Fruit fly (Drosophila melanogaster) whole organism, embryonic: ENCODE data around the gene CG33203.
A peak's percentile ranks its signal among the peaks of the same experiment; 100 is the strongest.

Experiments used
- BtbVII ChIP-seq: fragments of 200-800 bp; sonication (Bioruptor generic); optimal IDR thresholded peaks from 3 replicates; lab custom pipeline; 2017; ENCODE audit warnings: missing biosample characterization, mild to moderate bottlenecking, missing genetic modification characterization
- CG1024 ChIP-seq: fragments of 200-800 bp; sonication (Bioruptor generic); IDR thresholded peaks from 2 replicates; pipeline ENCODE4 v1.3.6; 2022; ENCODE audit warnings: missing biosample characterization, missing genetic modification characterization
- CG10565 ChIP-seq: fragments of 200-800 bp; sonication (Bioruptor generic); optimal IDR thresholded peaks from 3 replicates; lab custom pipeline; 2016; ENCODE audit warnings: missing biosample characterization, mild to moderate bottlenecking, missing genetic modification characterization
- CG10654 ChIP-seq: fragments of 200-800 bp; sonication (Bioruptor generic); optimal IDR thresholded peaks from 2 replicates; lab custom pipeline; 2016; ENCODE audit warnings: missing biosample characterization, missing genetic modification characterization
- CG11085 ChIP-seq: fragments of 200-800 bp; sonication (Bioruptor generic); IDR thresholded peaks from 2 replicates; pipeline ENCODE4 v1.3.6; 2022; ENCODE audit warnings: missing biosample characterization, missing genetic modification characterization
- CG11398 ChIP-seq: fragments of 200-800 bp; sonication (Bioruptor generic); optimal IDR thresholded peaks from 2 replicates; lab custom pipeline; 2016; ENCODE audit warnings: missing biosample characterization, missing genetic modification characterization
- CG11695 ChIP-seq: fragments of 200-800 bp; sonication (Bioruptor generic); IDR thresholded peaks from 3 replicates; pipeline ENCODE4 v1.3.6; 2022; ENCODE audit warnings: missing biosample characterization, missing genetic modification characterization
- CG11723 ChIP-seq: fragments of 200-800 bp; sonication (Bioruptor generic); optimal IDR thresholded peaks from 2 replicates; lab custom pipeline; 2017; ENCODE audit warnings: missing biosample characterization, mild to moderate bottlenecking, missing genetic modification characterization
- CG13123 ChIP-seq: fragments of 200-800 bp; sonication (Bioruptor generic); optimal IDR thresholded peaks from 2 replicates; lab custom pipeline; 2016; ENCODE audit warnings: missing biosample characterization, missing genetic modification characterization
- CG14667 ChIP-seq: fragments of 200-800 bp; sonication (Bioruptor generic); IDR thresholded peaks from 2 replicates; pipeline ENCODE4 v1.3.6; 2022; ENCODE audit warnings: missing biosample characterization, missing genetic modification characterization
- CG15269 ChIP-seq: fragments of 200-800 bp; sonication (Bioruptor generic); optimal IDR thresholded peaks from 2 replicates; lab custom pipeline; 2018; ENCODE audit warnings: missing biosample characterization, mild to moderate bottlenecking, missing genetic modification characterization, moderate library complexity
- CG15514 ChIP-seq: fragments of 200-800 bp; sonication (Bioruptor generic); optimal IDR thresholded peaks from 3 replicates; lab custom pipeline; 2017; ENCODE audit warnings: missing biosample characterization, missing genetic modification characterization, mild to moderate bottlenecking, moderate library complexity, missing genetic modification reagents
- CG16815 ChIP-seq: fragments of 200-800 bp; sonication (Bioruptor generic); optimal IDR thresholded peaks from 3 replicates; lab custom pipeline; 2017; ENCODE audit warnings: missing biosample characterization, mild to moderate bottlenecking, missing genetic modification characterization
- CG18619 ChIP-seq: fragments of 200-800 bp; sonication (Bioruptor generic); optimal IDR thresholded peaks from 3 replicates; lab custom pipeline; 2017; ENCODE audit warnings: missing biosample characterization, mild to moderate bottlenecking, missing genetic modification characterization
- CG32772 ChIP-seq: fragments of 200-800 bp; sonication (Bioruptor generic); IDR thresholded peaks from 2 replicates; pipeline ENCODE4 v1.3.6; 2022; ENCODE audit warnings: missing biosample characterization, missing genetic modification characterization
- CG3281 ChIP-seq: fragments of 200-800 bp; sonication (Bioruptor generic); optimal IDR thresholded peaks from 3 replicates; lab custom pipeline; 2017; ENCODE audit warnings: missing biosample characterization, mild to moderate bottlenecking, missing genetic modification characterization
- CG42726 ChIP-seq: fragments of 200-800 bp; sonication (Bioruptor generic); IDR thresholded peaks from 2 replicates; pipeline ENCODE4 v1.3.6; 2022; ENCODE audit warnings: missing biosample characterization, missing genetic modification characterization; ENCODE audit not compliant: partially characterized antibody
- CG4424 ChIP-seq: fragments of 200-800 bp; sonication (Bioruptor generic); optimal IDR thresholded peaks from 3 replicates; lab custom pipeline; 2016; ENCODE audit warnings: missing biosample characterization, missing genetic modification characterization
- CG4730 ChIP-seq: fragments of 200-800 bp; sonication (Bioruptor generic); IDR thresholded peaks from 2 replicates; pipeline ENCODE4 v1.3.6; 2022; ENCODE audit warnings: missing biosample characterization, missing genetic modification characterization
- CG4820 ChIP-seq: fragments of 200-800 bp; sonication (Bioruptor generic); optimal IDR thresholded peaks from 3 replicates; lab custom pipeline; 2016; ENCODE audit warnings: missing biosample characterization, missing genetic modification characterization
- CG6689 ChIP-seq: fragments of 200-800 bp; sonication (Bioruptor generic); IDR thresholded peaks from 2 replicates; pipeline ENCODE4 v1.3.6; 2022; ENCODE audit warnings: missing biosample characterization, missing genetic modification characterization
- CG7372 ChIP-seq: fragments of 200-800 bp; sonication (Bioruptor generic); IDR thresholded peaks from 2 replicates; pipeline ENCODE4 v1.3.6; 2022; ENCODE audit warnings: missing biosample characterization, missing genetic modification characterization
- CG8281 ChIP-seq: fragments of 200-800 bp; sonication (Bioruptor generic); optimal IDR thresholded peaks from 2 replicates; lab custom pipeline; 2018; ENCODE audit warnings: missing biosample characterization, mild to moderate bottlenecking, missing genetic modification characterization, moderate library complexity
- CG8290 ChIP-seq, 3 experiments: fragments of 200-800 bp; sonication (Bioruptor generic); optimal IDR thresholded peaks; 2 replicates each; lab custom pipeline; 2016 to 2019; ENCODE audit warnings: missing biosample characterization in 3 of 3, missing genetic modification characterization in 3 of 3, mild to moderate bottlenecking in 2 of 3, moderate library complexity in 1 of 3
- CG8388 ChIP-seq: fragments of 200-800 bp; sonication (Bioruptor generic); optimal IDR thresholded peaks from 2 replicates; lab custom pipeline; 2019; ENCODE audit warnings: missing biosample characterization, mild to moderate bottlenecking, missing genetic modification characterization, moderate library complexity
- CG9817 ChIP-seq: fragments of 200-800 bp; sonication (Bioruptor generic); optimal IDR thresholded peaks from 2 replicates; lab custom pipeline; 2018; ENCODE audit warnings: missing biosample characterization, mild to moderate bottlenecking, missing genetic modification characterization, moderate library complexity
- D ChIP-seq, 2 experiments: fragments of 200-800 bp in 1 of 2; fragments of >200 bp in 1 of 2; sonication (Bioruptor generic) in 1 of 2; optimal IDR thresholded peaks; 2 replicates in 1 of 2; 3 replicates in 1 of 2; lab custom pipeline; 2017; ENCODE audit warnings: mild to moderate bottlenecking in 1 of 2, missing biosample characterization in 1 of 2, missing genetic modification characterization in 1 of 2, missing genetic modification reagents in 1 of 2
- E2f1 ChIP-seq: fragments of 200-800 bp; sonication (Bioruptor generic); IDR thresholded peaks from 2 replicates; pipeline ENCODE4 v1.3.6; 2022; ENCODE audit warnings: missing biosample characterization, missing genetic modification characterization
- ERR ChIP-seq: fragments of 200-800 bp; sonication (Bioruptor generic); optimal IDR thresholded peaks from 2 replicates; lab custom pipeline; 2016; ENCODE audit warnings: missing biosample characterization, missing genetic modification characterization
- Ets97D ChIP-seq: fragments of 200-800 bp; sonication (Bioruptor generic); optimal IDR thresholded peaks from 3 replicates; lab custom pipeline; 2016; ENCODE audit warnings: missing biosample characterization, missing genetic modification characterization
- Fer2 ChIP-seq: fragments of 200-800 bp; sonication (Bioruptor generic); optimal IDR thresholded peaks from 2 replicates; lab custom pipeline; 2018; ENCODE audit warnings: missing biosample characterization, mild to moderate bottlenecking, missing genetic modification characterization, moderate library complexity
- HHEX ChIP-seq: fragments of 200-800 bp; sonication (Bioruptor generic); optimal IDR thresholded peaks from 3 replicates; lab custom pipeline; 2017; ENCODE audit warnings: missing biosample characterization, mild to moderate bottlenecking, missing genetic modification characterization, missing genetic modification reagents
- Jarid2 ChIP-seq: fragments of 200-800 bp; sonication (Bioruptor generic); optimal IDR thresholded peaks from 3 replicates; lab custom pipeline; 2017; ENCODE audit warnings: mild to moderate bottlenecking, missing biosample characterization, missing genetic modification reagents, missing genetic modification characterization
- Max ChIP-seq: fragments of 200-800 bp; sonication (Bioruptor generic); optimal IDR thresholded peaks from 2 replicates; lab custom pipeline; 2016; ENCODE audit warnings: missing biosample characterization, mild to moderate bottlenecking, missing genetic modification characterization
- Med ChIP-seq: fragments of 200-800 bp; sonication (Bioruptor generic); peaks from one replicate; lab custom pipeline; 2016; ENCODE audit warnings: missing biosample characterization, missing genetic modification characterization, mild to moderate bottlenecking, inconsistent platforms, moderate library complexity
- Optix ChIP-seq: fragments of 200-800 bp; sonication (Bioruptor generic); IDR thresholded peaks from 3 replicates; pipeline ENCODE4 v1.3.6; 2022; ENCODE audit warnings: missing biosample characterization, missing genetic modification characterization
- Six4 ChIP-seq: fragments of 200-800 bp; sonication (Bioruptor generic); optimal IDR thresholded peaks from 2 replicates; lab custom pipeline; 2016; ENCODE audit warnings: missing biosample characterization, missing genetic modification characterization
- Sry-δ ChIP-seq: fragments of 200-800 bp; sonication (Bioruptor generic); optimal IDR thresholded peaks from 2 replicates; lab custom pipeline; 2016; ENCODE audit warnings: missing biosample characterization, missing genetic modification characterization
- Xrp1 ChIP-seq: fragments of 200-800 bp; sonication (Bioruptor generic); IDR thresholded peaks from 2 replicates; pipeline ENCODE4 v1.3.6; 2022; ENCODE audit warnings: missing biosample characterization, missing genetic modification characterization
- aop ChIP-seq: fragments of 200-800 bp; sonication (Bioruptor generic); IDR thresholded peaks from 2 replicates; pipeline ENCODE4 v1.3.6; 2022; ENCODE audit warnings: missing biosample characterization, missing genetic modification characterization
- ap ChIP-seq: fragments of 200-800 bp; sonication (Bioruptor generic); IDR thresholded peaks from 2 replicates; pipeline ENCODE4 v1.3.6; 2022; ENCODE audit warnings: missing biosample characterization, missing genetic modification characterization
- bowl ChIP-seq: fragments of 200-800 bp; sonication (Bioruptor generic); IDR thresholded peaks from 2 replicates; pipeline ENCODE4 v1.3.6; 2022; ENCODE audit warnings: missing biosample characterization, missing genetic modification characterization
- exex ChIP-seq: fragments of 200-800 bp; sonication (Bioruptor generic); optimal IDR thresholded peaks from 4 replicates; lab custom pipeline; 2018; ENCODE audit warnings: missing biosample characterization, mild to moderate bottlenecking, missing genetic modification characterization, moderate library complexity
- gsb-n ChIP-seq: fragments of 200-800 bp; sonication (Bioruptor generic); optimal IDR thresholded peaks from 3 replicates; lab custom pipeline; 2018; ENCODE audit warnings: missing biosample characterization, mild to moderate bottlenecking, missing genetic modification characterization
- p53 ChIP-seq: fragments of 200-800 bp; sonication (Bioruptor generic); optimal IDR thresholded peaks from 2 replicates; lab custom pipeline; 2016; ENCODE audit warnings: missing biosample characterization, missing genetic modification characterization
- peb ChIP-seq: fragments of 200-800 bp; sonication (Bioruptor generic); IDR thresholded peaks from 2 replicates; pipeline ENCODE4 v1.3.6; 2022; ENCODE audit warnings: missing biosample characterization, missing genetic modification characterization
- repo ChIP-seq: fragments of 200-800 bp; sonication (Bioruptor generic); optimal IDR thresholded peaks from 2 replicates; lab custom pipeline; 2016; ENCODE audit warnings: missing biosample characterization, missing genetic modification characterization
- rib ChIP-seq: fragments of 200-800 bp; sonication (Bioruptor generic); IDR thresholded peaks from 2 replicates; pipeline ENCODE4 v1.3.6; 2022; ENCODE audit warnings: missing biosample characterization, missing genetic modification characterization
- sima ChIP-seq: fragments of 200-800 bp; sonication (Bioruptor generic); optimal IDR thresholded peaks from 2 replicates; lab custom pipeline; 2016; ENCODE audit warnings: missing biosample characterization, missing genetic modification characterization
- vvl ChIP-seq: fragments of 200-800 bp; sonication (Bioruptor generic); IDR thresholded peaks from 2 replicates; pipeline ENCODE4 v1.3.6; 2022; ENCODE audit warnings: missing biosample characterization, missing genetic modification characterization

CG33203 gene

DNA sequence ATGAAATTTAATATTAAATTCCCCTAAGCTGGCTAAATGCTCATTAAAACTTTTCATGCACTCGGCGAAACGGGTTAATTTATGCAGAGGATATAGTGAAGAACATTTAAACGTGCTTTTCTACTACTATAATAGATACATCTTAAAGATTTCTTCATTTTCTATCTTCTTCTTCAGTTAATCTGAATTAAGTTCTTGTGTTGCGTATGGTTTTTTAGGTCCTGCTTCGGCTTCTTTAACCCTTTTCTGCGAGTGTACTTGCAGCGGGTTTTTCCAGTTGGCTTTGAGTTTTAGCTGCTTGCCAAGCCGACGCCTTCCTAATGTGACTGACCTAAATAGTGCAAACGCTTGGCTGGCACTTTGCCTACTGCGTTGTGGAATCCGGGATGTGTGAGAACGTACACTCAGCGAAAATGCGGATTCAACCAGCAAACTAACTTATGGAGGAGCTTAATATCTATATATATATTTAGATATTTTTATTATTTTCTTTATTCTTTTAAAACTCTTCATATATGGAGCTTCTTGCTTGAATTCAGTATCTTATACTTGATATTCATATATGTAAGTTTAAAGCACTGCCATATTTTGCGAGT, 36.7 kb downstream of the CG33203 start (continued):
- TF ChIP-seq p53 (GFP tag; lab: Kevin White, UChicago): no peak
- no peak for TF ChIP-seq aop
- no peak for TF ChIP-seq D (optimal IDR thresholded peaks at IDR 0.05; lab: Kevin White, UChicago)
- TF ChIP-seq D (GFP tag; optimal IDR thresholded peaks at IDR 0.05; lab: Kevin White, UChicago): no peak
- peak; percentile 20; the same call in 1 of the 2 replicates for TF ChIP-seq Xrp1 (GFP tag; lab: Robert Waterston, UW)
- TF ChIP-seq Optix (GFP tag; lab: Robert Waterston, UW): no peak
- TF ChIP-seq BtbVII (GFP tag; lab: Kevin White, UChicago): no peak
- TF ChIP-seq CG11398: no peak
- no peak for TF ChIP-seq Ets97D (GFP tag; lab: Kevin White, UChicago)
- peak; percentile 15; the same call in 1 of the 2 replicates for TF ChIP-seq vvl
- no peak for TF ChIP-seq CG15269
- no peak for TF ChIP-seq CG18619 (GFP tag; lab: Kevin White, UChicago)
- TF ChIP-seq repo (GFP tag; lab: Kevin White, UChicago): no peak
- TF ChIP-seq ap (GFP tag; lab: Robert Waterston, UW): no peak
- no peak for TF ChIP-seq CG13123 (GFP tag; lab: Kevin White, UChicago)
- no peak for TF ChIP-seq gsb-n (tag; lab: Kevin White, UChicago)
- no peak for TF ChIP-seq CG11723 (GFP tag; lab: Kevin White, UChicago)
- no peak for TF ChIP-seq CG11695
- no peak for TF ChIP-seq bowl
- TF ChIP-seq CG16815 (GFP tag; lab: Kevin White, UChicago): no peak
- TF ChIP-seq CG15514 (GFP tag; lab: Kevin White, UChicago): no peak
- no peak for TF ChIP-seq CG3281 (GFP tag; lab: Kevin White, UChicago)
- no peak for TF ChIP-seq CG4730 (GFP tag; lab: Robert Waterston, UW)
- TF ChIP-seq CG10565: no peak
- TF ChIP-seq CG6689: 0 out of 2 replicates have a peak, but pooled peaks have one; percentile 17
- TF ChIP-seq CG14667 (GFP tag; lab: Robert Waterston, UW): no peak
- TF ChIP-seq Fer2 (tag; lab: Kevin White, UChicago): no peak
- no peak for TF ChIP-seq HHEX (GFP tag; lab: Kevin White, UChicago)
- TF ChIP-seq rib (GFP tag; lab: Robert Waterston, UW): no peak
- no peak for TF ChIP-seq CG1024 (GFP tag; lab: Robert Waterston, UW)
- no peak for TF ChIP-seq Six4 (GFP tag; lab: Kevin White, UChicago)
- TF ChIP-seq CG4820: no peak
- TF ChIP-seq CG8290 (GFP tag; optimal IDR thresholded peaks at IDR 0.05; lab: Kevin White, UChicago): no peak
- no peak for TF ChIP-seq CG8290 (tag; optimal IDR thresholded peaks at IDR 0.05; lab: Kevin White, UChicago)
- TF ChIP-seq Jarid2 (GFP tag; lab: Kevin White, UChicago): no peak
- TF ChIP-seq E2f1 (GFP tag; lab: Robert Waterston, UW): no peak
- TF ChIP-seq CG11085: no peak
- no peak for TF ChIP-seq CG10654 (GFP tag; lab: Kevin White, UChicago)

DNA sequence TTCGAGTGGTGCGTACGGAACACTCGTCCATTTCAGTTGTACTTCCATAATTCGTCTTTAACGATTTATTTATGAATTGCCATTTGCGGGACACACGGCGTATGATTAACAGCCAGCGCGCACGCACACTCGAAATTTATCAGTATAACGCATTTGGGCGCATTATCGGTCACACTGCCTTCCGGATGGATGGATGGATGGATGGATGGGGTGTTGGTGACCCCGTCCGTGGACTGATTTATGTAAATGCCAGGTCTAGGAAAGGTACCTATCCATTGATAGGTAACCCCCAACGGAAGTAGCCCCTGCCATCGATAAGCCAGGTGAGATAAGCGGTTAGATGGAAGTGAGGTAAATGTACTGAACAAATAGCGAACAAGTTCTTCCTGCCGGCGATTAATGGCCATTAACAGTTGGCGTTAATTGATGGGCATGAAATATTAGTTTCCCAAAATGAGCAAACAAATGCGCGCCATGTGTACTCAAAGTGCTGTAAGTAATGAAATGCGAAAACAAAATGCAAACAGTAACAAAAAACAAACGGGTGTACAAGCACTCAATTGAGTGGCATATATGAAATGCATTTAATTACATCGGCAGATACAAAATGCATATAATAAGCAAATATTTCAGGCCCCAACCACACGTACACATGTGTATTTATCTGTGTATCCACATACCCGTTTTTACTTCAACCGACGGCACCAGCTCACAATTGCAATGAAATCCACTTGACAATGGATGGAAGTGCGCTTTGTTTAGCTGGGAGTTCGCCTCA, 38.6 kb downstream of the CG33203 start:
- no peak for TF ChIP-seq CG4424 (GFP tag; lab: Kevin White, UChicago)
- TF ChIP-seq CG42726 (GFP tag; lab: Robert Waterston, UW): no peak
- no peak for TF ChIP-seq CG8388 (GFP tag; lab: Kevin White, UChicago)
- peak; percentile 36 for TF ChIP-seq exex (tag; lab: Kevin White, UChicago)
- TF ChIP-seq ERR (GFP tag; lab: Kevin White, UChicago): no peak
- TF ChIP-seq CG10565: no peak
- TF ChIP-seq Med (GFP tag; lab: Kevin White, UChicago): peak; percentile 43
- no peak for TF ChIP-seq Max (GFP tag; lab: Kevin White, UChicago)
- no peak for TF ChIP-seq CG32772 (GFP tag; lab: Robert Waterston, UW)
- no peak for TF ChIP-seq CG9817 (tag; lab: Kevin White, UChicago)
- TF ChIP-seq CG8281 (tag; lab: Kevin White, UChicago): peak; percentile 66
- TF ChIP-seq Sry-δ (GFP tag; lab: Kevin White, UChicago): no peak
- no peak for TF ChIP-seq peb (GFP tag; lab: Robert Waterston, UW)
- TF ChIP-seq sima (GFP tag; lab: Kevin White, UChicago): no peak
- TF ChIP-seq CG7372: peak; percentile 38; the same call in 1 of the 2 replicates
